Fruit fly (Drosophila melanogaster) whole organism, larva: ENCODE measurements around the gene CG7781.
A peak's percentile ranks its signal among the peaks of the same experiment; 100 is the strongest.

Experiments used
- noc ChIP-seq: fragments of 200-800 bp; sonication (Bioruptor generic); optimal IDR thresholded peaks from 3 replicates; lab custom pipeline; 2019; ENCODE audit warnings: missing biosample characterization, mild to moderate bottlenecking, missing genetic modification characterization, moderate library complexity

Gene CG7781

DNA sequence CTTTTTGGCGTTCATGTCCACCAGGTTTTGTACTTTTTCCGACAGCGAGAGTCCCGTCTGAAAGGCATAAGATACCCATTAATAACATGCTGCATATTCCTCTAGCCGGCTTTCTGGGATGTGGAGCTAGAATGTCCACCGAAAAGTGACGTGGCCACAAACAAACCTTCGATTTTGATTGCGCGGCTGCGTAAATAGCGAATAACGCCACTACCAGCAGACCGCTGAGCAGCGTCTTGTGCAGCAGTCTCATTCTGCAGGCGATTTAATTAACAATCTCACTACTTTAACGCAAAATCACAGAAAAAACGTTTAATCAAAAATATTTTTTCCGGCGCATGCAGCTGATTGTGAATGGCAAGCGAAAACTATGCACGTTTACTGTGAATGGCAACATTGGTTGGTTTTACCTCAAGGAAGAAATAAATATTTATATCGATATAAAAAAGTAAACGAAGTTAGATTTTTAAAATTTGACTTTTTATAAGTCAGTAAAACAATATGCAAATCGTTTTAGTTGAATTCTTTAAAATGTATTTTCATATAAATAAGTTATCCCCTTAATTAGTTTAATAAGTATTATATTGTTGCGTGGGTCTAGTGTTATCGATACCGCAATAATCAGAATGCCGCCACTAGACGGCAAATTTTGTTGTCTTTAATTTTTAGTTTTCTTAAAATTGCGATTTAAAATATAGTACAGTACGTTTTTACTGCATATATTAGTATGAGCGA lies 17.2 kb downstream of the CG7781 start, which contains the start of the genes Ostgamma and Mettl14:
Gene Ostgamma (minus strand): TSS at position 376 of the 735 bp plus-strand sequence.
Gene Mettl14 (plus strand): TSS at position 611 of the 735 bp plus-strand sequence.
- TF ChIP-seq noc: no peak

DNA sequence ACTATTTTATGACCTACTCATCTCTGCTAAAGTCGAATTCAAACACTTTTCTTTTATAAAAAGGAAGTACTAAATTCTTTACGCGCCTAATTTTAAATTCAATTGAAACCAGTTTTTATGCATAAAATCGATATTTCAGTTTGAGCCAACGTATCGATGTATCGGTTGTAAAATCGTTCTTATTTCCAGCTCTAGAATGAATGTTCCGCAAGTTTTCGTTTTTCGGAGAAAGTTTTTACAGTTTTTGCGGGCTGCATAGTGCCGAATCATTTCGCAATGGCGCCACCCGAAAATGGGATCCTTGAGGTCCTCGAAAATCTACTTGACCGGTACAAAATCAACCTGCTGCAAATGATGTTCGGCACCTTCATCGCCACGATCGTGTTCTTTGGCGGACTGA lies 19.8 kb downstream of the CG7781 start, which contains the start of gene CG7840:
Gene CG7840 (plus strand): TSS at position 178 of the 400 bp plus-strand sequence.
- TF ChIP-seq noc: no peak

DNA sequence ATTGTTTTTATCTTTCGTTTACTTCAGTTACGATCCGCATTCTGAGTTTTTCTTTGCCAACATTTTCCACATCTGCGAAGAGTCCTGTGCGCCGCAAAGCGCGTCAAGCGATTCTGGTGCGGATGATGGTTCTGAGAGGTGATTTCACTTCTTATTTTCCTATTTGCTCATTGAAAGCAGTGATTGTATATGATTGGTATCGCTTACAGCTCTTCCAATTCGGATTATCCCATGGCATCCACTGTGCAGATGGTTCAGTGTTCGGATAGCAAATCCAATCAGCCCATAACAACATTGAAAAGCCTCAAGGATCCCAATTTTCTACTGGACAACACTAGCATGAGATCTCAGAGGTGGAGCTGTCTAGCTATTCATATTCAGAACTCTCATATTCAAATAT lies 20.6 kb downstream of the CG7781 start:
- TF ChIP-seq noc: no peak

DNA sequence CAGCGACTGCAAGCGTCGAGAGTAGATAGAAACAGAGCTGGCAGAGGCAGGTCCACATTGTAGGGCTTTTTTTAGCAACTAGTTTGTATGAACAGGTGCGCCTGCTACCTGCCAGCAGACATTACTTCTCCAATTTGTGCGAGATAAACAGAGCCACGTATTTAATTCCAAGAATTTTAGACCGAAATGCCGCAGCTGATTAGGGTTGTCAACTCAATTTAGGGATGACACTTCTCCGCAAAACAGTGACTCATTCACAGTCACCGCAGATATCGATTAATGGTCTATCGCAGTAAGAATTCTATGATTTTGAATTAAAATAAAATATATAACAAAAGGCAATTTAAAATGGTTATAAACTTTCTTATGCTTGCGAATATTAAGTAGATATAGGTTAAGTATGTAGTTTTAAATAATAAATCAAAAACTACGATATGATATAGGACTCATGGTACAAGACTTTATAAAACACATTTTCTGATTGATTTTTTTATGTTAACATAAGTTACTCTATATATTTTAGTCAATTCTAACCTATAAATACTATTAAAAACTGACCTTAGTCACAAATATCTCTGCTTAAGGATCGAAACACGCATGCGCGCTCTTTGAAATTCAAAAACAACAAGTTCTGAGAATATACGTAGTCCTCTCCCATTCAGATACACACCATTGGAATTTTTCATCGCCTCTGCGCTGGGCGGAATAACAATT lies 22.3 kb downstream of the CG7781 start, which contains the start of the genes wol and Scgalpha:
Gene wol (minus strand): TSS at position 220 of the 714 bp plus-strand sequence.
Gene Scgalpha (plus strand): TSS at position 664 of the 714 bp plus-strand sequence.
- no peak for TF ChIP-seq noc

DNA sequence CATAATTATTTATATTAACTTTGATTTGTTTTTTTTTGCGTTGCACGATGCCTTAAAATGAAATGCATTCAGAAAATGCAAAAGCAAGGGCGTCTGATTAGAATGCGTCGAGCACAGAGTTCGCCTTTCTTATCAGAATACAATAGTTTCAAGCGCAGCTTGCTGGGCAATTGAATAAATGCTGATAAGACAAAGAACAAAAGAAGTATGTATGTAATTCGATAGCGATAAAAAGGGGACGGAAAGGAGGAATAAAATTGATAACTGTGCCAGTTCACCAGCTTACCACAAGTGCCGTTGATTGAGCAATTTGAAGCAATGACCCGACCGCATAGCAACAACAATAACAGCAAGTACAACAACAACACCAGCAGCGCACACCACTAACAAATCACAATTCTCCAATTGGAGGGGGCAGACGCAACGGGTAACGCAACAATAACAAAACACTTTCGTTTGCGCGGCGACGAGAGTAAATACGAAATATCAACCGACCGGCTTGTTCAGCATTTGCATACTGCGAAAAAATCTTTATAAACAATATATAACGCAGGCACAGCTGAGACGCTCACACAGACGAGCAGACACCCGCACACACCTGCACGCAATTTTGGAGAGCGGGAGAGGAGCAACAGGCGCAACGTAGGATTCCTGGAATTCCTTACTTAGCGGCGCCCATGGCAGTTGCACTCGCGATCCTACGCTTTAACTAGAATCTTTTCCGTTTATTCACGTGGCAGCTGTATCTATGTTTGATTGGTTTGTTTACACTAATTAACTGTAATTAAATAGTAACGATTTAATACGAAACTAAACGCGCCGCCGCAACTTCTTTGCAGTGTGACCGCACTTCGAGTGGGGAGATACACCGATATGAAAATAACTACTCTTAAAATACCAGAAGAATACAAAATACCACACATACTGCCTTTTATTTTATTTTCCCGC lies 24.7 kb downstream of the CG7781 start, which contains the start of gene Btk:
Gene Btk (minus strand): TSS at position 860 of the 948 bp plus-strand sequence.
- TF ChIP-seq noc: no peak

DNA sequence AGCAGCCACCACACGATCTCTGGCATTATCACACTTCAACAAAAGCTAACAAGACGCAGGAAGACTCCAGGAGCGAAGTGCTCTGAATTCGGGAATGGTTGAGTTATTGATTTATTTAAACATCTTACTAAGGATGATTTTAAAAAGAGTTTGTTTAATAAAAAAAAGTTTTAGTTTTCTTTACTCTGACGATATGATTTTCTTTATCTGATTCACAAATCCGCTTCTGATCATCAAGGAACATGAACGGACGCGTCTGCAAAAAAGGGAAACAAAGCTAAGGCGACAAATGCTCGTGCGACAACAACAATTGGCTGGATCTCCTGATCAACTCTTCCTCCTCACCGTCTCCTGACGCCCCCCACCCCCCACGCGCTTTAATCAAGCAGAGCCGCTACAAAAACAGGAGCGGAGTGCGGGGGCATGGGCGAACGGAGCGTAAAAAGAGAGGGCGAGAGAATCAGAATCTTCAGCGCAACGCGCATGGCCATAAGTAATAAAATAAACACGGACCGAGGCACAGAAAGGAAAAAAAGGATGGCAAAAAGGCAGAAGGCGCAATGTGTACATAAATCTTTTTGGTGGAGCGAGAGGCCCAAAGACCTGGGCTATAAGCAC lies 25.9 kb downstream of the CG7781 start:
- TF ChIP-seq noc: peak; percentile 4

DNA sequence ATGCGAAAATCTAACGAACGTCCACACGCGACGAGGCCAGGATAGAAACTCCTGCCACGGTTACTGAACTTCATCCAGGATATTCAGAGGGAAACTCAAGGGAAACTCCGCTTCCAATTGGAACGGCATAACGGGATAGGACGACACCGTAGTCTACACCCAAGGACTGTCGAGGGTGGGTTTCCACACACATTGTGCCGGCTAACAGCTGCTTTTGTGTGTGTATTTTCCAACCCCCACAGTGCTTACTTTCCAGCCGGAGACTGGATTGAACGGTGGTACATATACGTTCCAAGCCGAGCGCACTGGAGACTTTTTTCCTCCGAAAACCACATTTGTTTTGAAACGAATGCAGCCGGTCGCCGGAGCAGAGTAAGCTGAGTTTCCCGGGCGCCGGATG lies 28.1 kb downstream of the CG7781 start:
- no peak for TF ChIP-seq noc

DNA sequence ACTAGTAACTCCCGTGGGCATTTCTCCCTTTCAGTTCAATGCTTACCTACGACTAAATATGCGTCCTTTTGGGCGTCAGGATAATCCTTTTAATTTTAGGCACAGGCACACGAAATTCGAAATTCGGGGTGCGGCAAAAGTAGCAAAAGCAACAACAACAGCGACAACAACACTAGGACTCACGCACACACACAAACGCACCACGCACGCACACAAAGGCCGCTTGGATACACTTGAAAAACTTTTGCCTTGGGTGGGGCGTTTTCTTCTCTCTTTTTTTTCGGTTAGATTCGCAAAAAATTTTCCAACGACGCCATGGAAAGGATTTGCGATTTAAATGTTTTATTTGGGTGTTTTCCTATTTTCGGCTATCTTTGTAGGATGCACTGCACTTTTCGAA lies 28.8 kb downstream of the CG7781 start:
- TF ChIP-seq noc: no peak

DNA sequence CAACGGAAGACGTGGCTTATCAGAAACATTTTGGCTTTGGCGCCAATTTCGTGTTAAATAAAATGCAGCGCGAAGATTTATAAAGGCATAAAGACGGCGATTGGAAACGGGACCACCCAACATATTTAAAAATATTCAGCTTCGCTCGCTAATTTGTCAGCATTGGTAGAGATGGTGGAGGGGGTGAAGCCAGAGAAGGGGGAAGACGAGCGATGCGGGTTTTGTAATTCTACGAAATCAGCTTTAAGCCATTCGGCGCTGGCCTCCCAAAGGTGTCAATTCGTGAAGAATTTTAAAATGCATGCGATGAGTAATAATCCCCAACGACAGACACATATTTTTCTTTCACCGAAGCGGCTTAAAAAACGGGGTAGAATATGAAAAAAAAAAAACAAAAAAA lies 31.2 kb downstream of the CG7781 start:
- TF ChIP-seq noc: no peak

DNA sequence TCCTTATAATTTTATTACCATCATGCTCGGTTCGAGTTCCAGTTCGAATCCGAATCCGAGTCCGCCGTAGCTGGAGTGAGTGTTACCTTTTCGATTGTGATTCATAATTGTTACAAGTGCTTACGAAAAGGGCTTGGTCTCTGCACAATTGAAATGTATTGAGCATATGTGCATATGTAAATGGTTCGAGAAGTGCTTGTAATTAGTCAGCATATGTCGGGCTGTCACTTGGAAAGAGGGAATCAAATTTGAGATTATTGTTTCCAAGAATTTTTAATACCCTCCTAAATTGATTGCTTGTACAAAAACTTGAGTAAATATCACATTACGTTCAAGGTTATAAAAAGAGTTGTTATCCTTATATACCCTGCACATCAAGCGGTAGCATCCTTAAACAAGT lies 31.8 kb downstream of the CG7781 start:
- no peak for TF ChIP-seq noc

DNA sequence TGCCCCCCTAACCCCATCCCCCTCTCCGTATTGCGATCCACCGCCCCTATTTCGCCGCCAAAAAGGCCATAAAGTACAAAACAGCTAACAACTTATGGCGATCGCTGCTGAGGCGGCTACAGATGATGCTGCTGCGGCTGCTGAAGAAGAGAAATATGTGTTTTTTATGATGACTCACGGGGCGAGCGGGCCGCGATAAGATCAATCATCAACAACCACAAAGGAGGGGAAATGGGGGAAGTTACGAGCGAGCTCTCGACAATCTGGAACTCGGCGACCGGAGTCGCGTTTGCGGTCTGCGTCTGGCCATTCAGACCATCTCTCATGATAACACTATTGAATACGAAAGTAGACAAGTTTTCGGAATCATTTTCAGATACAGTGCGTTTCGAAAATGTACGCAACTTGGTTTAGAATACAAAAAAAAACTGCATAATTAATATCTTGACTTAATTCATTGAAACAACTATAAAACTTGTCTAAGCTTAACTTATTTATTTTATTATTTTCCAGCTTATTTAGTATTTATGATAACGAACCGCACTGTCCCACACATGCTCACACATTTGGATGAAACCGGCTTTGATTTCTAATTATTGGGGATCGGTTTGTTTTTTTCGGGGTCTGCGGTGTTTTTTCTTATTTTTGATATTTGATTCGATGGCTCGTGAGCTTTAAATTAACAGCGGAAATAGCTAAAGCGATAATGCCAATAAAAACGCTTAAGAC lies 32.9 kb downstream of the CG7781 start:
- peak; percentile 99 for TF ChIP-seq noc

DNA sequence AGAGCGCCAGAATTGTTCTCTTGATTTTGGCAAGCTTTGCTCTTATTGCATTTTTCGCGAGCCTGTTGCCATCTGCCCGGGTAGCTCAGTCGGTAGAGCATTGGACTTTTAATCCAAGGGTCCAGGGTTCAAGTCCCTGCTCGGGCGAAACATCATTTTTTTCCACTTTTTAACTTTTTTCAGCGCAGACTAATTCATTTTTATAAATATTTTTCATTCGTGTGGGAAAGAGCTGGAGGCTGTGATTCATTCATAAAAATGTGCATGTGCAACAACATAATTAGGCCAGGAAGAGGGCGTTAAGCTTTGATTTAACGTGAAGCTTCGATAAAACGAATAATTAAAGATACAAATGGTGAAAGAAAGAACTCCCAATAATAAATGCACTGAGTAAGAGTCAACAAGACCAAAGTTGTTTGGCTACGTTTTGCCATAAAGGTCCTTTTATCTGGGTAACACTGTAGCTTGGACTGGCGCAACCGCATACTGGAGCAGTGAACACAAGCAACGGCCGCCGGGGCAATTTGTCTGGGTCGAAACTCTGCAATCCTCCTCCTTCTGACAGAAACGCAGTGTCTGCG lies 34.5 kb downstream of the CG7781 start:
- TF ChIP-seq noc: no peak

DNA sequence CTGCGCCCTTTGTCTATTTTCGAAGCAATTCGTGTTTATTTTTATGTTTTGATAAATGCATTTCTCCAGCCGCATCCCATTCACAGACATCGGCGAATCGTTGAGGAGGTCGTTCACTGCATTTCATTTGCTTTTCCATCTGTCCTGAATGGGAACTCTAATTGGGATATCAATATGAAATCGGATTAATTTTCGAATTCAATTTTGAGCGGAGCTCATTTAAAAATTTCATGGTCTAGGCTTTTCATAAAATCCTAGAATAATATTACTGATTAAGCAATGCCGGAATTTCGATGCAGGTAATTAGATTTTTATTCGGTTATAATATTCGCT lies 35.2 kb downstream of the CG7781 start:
- TF ChIP-seq noc: no peak

DNA sequence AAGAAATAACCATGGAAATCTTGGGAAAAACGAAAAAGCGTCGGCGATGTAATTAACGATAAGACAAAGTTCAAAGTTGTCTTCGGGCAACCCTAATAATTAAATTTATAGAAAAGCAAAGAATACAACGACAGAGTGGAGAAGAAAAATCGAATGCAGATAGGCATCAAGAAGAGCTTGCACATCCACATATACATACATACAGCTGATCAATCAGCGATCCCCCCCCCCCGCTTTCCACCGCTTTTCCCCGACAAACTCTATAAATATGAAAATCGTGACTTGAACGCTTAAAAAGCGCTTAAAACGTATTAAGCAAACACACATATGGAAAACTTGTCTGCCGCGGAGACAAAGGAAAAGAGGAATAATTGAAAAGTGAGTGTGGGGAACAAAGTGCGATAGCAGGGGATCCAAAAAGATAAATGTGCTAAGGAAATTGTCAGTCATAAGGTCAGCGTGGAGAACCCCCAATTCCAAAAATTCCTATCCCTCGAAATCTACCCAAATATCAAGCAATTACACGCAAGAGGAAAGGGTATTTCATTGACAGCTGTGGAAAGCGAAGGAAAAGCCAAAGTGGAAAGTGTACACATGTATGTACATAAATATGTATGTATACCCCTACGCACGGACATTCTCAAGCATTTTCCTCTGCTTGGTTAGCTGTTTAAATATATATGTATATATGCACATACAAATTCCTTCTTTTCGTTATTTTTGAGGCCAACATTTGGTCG lies 35.7 kb downstream of the CG7781 start:
- TF ChIP-seq noc: no peak
